Fruit fly (Drosophila melanogaster): Measurements from ENCODE around the gene Ktl.

Ktl gene

DNA sequence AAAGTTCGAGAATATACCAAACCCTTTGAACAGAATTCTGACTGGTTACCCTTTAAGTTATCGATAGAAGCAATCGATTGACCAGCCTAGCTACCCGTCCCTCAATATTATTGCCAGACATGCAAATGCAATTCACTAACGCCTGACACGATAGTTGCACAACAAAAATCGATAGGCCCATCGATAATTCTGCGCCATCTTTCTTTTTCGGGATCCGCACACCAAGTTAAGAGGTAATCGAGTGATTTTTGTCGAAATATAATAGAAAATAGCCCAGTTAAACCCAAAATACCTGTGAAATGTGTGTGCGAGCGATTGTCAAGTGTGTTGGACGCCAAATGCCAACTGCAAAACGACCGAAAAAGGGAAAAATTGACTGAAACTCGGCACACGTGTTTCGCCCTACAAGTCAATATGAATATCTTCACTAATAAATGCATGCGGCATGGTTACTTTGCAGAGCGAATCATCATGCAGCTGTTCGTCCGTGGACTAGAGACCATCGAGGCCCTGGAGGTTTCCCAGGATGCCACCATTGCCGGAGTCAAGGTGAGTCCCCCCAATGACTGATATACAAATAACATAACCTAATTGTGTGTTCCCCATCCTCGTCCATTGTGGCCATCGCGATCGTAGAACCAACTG, 46.6 kb downstream of the Ktl start, which contains the start of gene RpS30 (continued):
- TF ChIP-seq CG2129 (GFP tag; IDR thresholded peaks at IDR 0.05; ENCODE audit: partially characterized antibody): peak; percentile 92
- peak; percentile 43; the same call in 1 of the 2 replicates for TF ChIP-seq MBD-R2 (GFP tag; IDR thresholded peaks at IDR 0.05)
- TF ChIP-seq CG17359 (tag; optimal IDR thresholded peaks at IDR 0.05): peak; percentile 28
- TF ChIP-seq CG4360 (GFP tag; IDR thresholded peaks at IDR 0.05): no peak
- peak; percentile 93 for TF ChIP-seq Med (GFP tag)
- TF ChIP-seq CG9932 (GFP tag; IDR thresholded peaks at IDR 0.05): peak; percentile 70; the same call in 1 of the 2 replicates
- no peak for TF ChIP-seq danr (GFP tag; IDR thresholded peaks at IDR 0.05)
- no peak for TF ChIP-seq Oaz (GFP tag; IDR thresholded peaks at IDR 0.05)
- peak; percentile 97 for TF ChIP-seq stwl (tag; optimal IDR thresholded peaks at IDR 0.05)
- peak; percentile 98 for TF ChIP-seq Bgb (GFP tag; IDR thresholded peaks at IDR 0.05; ENCODE audit: partially characterized antibody)
- no peak for TF ChIP-seq pfk (GFP tag; optimal IDR thresholded peaks at IDR 0.05)
- peak; percentile 77 for TF ChIP-seq vvl (GFP tag; IDR thresholded peaks at IDR 0.05)
- TF ChIP-seq D19B (GFP tag; optimal IDR thresholded peaks at IDR 0.05): no peak
- TF ChIP-seq CG1603 (tag; optimal IDR thresholded peaks at IDR 0.05): peak; percentile 91
- TF ChIP-seq Fer3 (tag; optimal IDR thresholded peaks at IDR 0.05): peak; percentile 27
- no peak for TF ChIP-seq btn (GFP tag; optimal IDR thresholded peaks at IDR 0.05)
- TF ChIP-seq nau (GFP tag; optimal IDR thresholded peaks at IDR 0.05): peak; percentile 2
- peak; percentile 69 for TF ChIP-seq sob (GFP tag; IDR thresholded peaks at IDR 0.05)
- peak; percentile 30 for TF ChIP-seq CrebB (tag; optimal IDR thresholded peaks at IDR 0.05)
- peak; percentile 40 for TF ChIP-seq CG18262 (tag; optimal IDR thresholded peaks at IDR 0.05)
- TF ChIP-seq ERR (GFP tag; optimal IDR thresholded peaks at IDR 0.05): no peak
- no peak for TF ChIP-seq abd-A (tag; optimal IDR thresholded peaks at IDR 0.05)
- TF ChIP-seq Dip3 (GFP tag; optimal IDR thresholded peaks at IDR 0.05): peak; percentile 23
- TF ChIP-seq CG18619 (GFP tag; optimal IDR thresholded peaks at IDR 0.05): peak; percentile 5
- TF ChIP-seq Atf-2 (GFP tag; optimal IDR thresholded peaks at IDR 0.05): no peak
- peak; percentile 10 for TF ChIP-seq CG7786 (GFP tag; optimal IDR thresholded peaks at IDR 0.05)
- TF ChIP-seq CG3065 (GFP tag; optimal IDR thresholded peaks at IDR 0.05): no peak
- TF ChIP-seq yki (optimal IDR thresholded peaks at IDR 0.05): no peak
- no peak for TF ChIP-seq TFAM (GFP tag; optimal IDR thresholded peaks at IDR 0.05)
- peak; percentile 15 for TF ChIP-seq CG12104 (GFP tag; optimal IDR thresholded peaks at IDR 0.05)
- TF ChIP-seq Ada2b (GFP tag; IDR thresholded peaks at IDR 0.05): no peak
- TF ChIP-seq dati (GFP tag; IDR thresholded peaks at IDR 0.05): no peak
- TF ChIP-seq Scr (GFP tag; IDR thresholded peaks at IDR 0.05; ENCODE audit: partially characterized antibody): peak; percentile 95
- peak; percentile 38 for TF ChIP-seq twi (tag; optimal IDR thresholded peaks at IDR 0.05)
- no peak for TF ChIP-seq Usf (GFP tag; optimal IDR thresholded peaks at IDR 0.05)
- TF ChIP-seq run (tag; optimal IDR thresholded peaks at IDR 0.05): no peak
- no peak for TF ChIP-seq CG12155 (GFP tag; optimal IDR thresholded peaks at IDR 0.05)
- peak; percentile 43 for TF ChIP-seq Dad (GFP tag; optimal IDR thresholded peaks at IDR 0.05)
- TF ChIP-seq schlank (tag; optimal IDR thresholded peaks at IDR 0.05): no peak
- TF ChIP-seq CG10979 (tag; optimal IDR thresholded peaks at IDR 0.05): peak; percentile 11
- no peak for TF ChIP-seq CG6654 (GFP tag; optimal IDR thresholded peaks at IDR 0.05)
- TF ChIP-seq pho (GFP tag; optimal IDR thresholded peaks at IDR 0.05): peak; percentile 45
- TF ChIP-seq pum (GFP tag; optimal IDR thresholded peaks at IDR 0.05): no peak
- TF ChIP-seq Bdp1 (GFP tag; optimal IDR thresholded peaks at IDR 0.05): no peak
- peak in 1 of 2 experiments; percentile 31 for TF ChIP-seq tll (GFP tag; optimal IDR thresholded peaks at IDR 0.05)
- TF ChIP-seq Elba2 (GFP tag; optimal IDR thresholded peaks at IDR 0.05): no peak
- peak; percentile 39 for TF ChIP-seq CG2120 (GFP tag; optimal IDR thresholded peaks at IDR 0.05)
- TF ChIP-seq NFAT (GFP tag; IDR thresholded peaks at IDR 0.05): peak; percentile 58; the same call in 1 of the 2 replicates
- TF ChIP-seq p53 (GFP tag; optimal IDR thresholded peaks at IDR 0.05): peak; percentile 52
- 0 out of 2 replicates have a peak, but pooled peaks have one; percentile 10 for TF ChIP-seq CG16779 (GFP tag; IDR thresholded peaks at IDR 0.05)
